Worm (Caenorhabditis elegans): ENCODE data around the gene F53F1.2.

DNA sequence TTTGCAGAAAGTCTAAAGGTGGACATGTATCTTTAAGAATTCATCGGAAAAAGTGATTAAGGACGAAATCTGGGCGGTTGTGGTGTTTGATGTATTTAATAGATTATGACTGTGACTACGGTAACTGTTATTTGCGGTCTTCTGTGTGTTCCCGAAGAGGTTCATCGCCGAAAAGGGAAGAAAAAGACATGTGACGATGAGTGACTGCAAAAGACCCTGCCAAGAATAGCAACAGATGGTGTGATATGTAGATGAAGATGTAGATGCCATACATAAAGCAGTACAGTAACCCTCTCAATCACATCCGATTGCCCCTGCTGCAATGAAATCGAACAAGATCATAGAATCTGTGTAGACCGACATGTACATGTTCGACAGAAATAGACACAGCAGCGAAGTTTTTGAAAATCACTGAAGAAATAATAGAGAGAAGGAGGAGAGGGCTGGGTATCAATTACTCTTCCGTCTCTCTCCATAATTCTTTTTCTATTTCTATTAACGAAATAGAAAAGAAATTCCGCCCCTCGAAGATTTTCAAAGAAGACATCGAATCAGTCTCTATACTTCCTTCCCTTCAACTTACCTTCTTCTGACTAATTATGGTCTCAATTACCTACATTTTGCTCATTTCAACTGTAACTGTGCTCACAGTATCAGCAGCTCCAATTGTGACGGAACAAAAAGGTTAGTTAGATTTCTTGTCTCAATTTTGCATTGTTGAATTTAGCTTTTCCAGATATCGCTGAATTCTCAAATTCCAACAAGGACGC lies 47.6 kb upstream of the F53F1.2 start, which contains the start of gene F32H5.3:
- TF ChIP-seq mel-28 (tag; optimal IDR thresholded peaks at IDR 0.05; ENCODE audit: borderline replicate concordance) = no peak
- no peak for TF ChIP-seq ceh-40 (GFP tag; IDR thresholded peaks at IDR 0.05)
- TF ChIP-seq ceh-27 (GFP tag; optimal IDR thresholded peaks at IDR 0.05) = no peak
- TF ChIP-seq ZK185.1 (tag; optimal IDR thresholded peaks at IDR 0.05; ENCODE audit: poor library complexity, severe bottlenecking) = no peak
- TF ChIP-seq cebp-2 (GFP tag; IDR thresholded peaks at IDR 0.05) = no peak
- no peak for TF ChIP-seq let-526 (GFP tag; IDR thresholded peaks at IDR 0.05)
